Worm (Caenorhabditis elegans) whole organism, L2 larva: ENCODE measurements around the gene F35E12.9.

Experiments used
- C34F6.9 ChIP-seq: fragments of 150-350 bp; optimal IDR thresholded peaks from 2 replicates; lab custom pipeline; 2014; ENCODE audit warnings: missing biosample characterization, missing genetic modification characterization
- Y55F3AM.14 ChIP-seq: fragments of 200-800 bp; sonication (Bioruptor generic); optimal IDR thresholded peaks from 2 replicates; lab custom pipeline; 2018; ENCODE audit warnings: mild to moderate bottlenecking, missing genetic modification characterization, missing compliant biosample characterization
- ama-1 ChIP-seq: fragments of 150-350 bp; optimal IDR thresholded peaks from 2 replicates; lab custom pipeline; 2018; ENCODE audit warnings: inconsistent platforms
- egl-27 ChIP-seq: sonication (generic microtip); optimal IDR thresholded peaks from 3 replicates; lab custom pipeline; 2017; ENCODE audit warnings: missing biosample characterization, missing genetic modification reagents, missing genetic modification characterization
- elt-3 ChIP-seq: sonication (generic microtip); optimal IDR thresholded peaks from 2 replicates; lab custom pipeline; 2017; ENCODE audit warnings: missing biosample characterization, missing genetic modification characterization
- nhr-11 ChIP-seq: fragments of 150-350 bp; optimal IDR thresholded peaks from 2 replicates; lab custom pipeline; 2014; ENCODE audit warnings: missing biosample characterization, missing genetic modification characterization
- nhr-23 ChIP-seq: fragments of 150-350 bp; optimal IDR thresholded peaks from 2 replicates; lab custom pipeline; 2014; ENCODE audit warnings: missing biosample characterization, missing genetic modification reagents, missing genetic modification characterization
- nhr-237 ChIP-seq: fragments of 150-350 bp; optimal IDR thresholded peaks from 2 replicates; lab custom pipeline; 2014; ENCODE audit warnings: missing biosample characterization, missing genetic modification characterization
- ztf-11 ChIP-seq: sonication (generic microtip); optimal IDR thresholded peaks from 2 replicates; lab custom pipeline; 2017; ENCODE audit warnings: missing biosample characterization, missing genetic modification characterization
- ztf-4 ChIP-seq: fragments of 150-350 bp; optimal IDR thresholded peaks from 2 replicates; lab custom pipeline; 2014; ENCODE audit warnings: missing biosample characterization, missing genetic modification characterization

DNA sequence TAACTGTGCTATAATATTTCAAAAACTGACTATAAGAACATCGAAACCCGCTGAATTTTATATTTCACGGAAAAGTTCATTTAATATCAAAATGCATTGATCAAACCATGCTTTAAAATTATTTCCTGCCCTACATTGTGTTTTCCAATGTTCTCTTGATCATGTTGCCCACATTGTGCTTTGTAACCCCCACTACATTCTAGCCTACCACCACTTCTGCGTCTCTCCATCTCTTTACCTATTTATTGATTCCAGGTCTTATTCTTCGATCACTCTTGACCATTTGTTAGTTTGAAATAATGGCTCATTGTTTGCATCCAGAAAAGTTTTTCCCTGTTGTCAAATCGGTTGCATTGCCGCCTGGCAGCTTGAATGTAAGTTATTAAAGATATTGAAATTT is 37.3 kb upstream of the F35E12.9 start, which contains the start of gene decr-1.1:
- TF ChIP-seq elt-3 (tag; lab: Kevin White, UChicago): no peak
- TF ChIP-seq nhr-11 (tag; lab: Kevin White, UChicago): no peak
- TF ChIP-seq ama-1 (lab: Kevin White, UChicago): no peak
- TF ChIP-seq ztf-4: no peak
- TF ChIP-seq ztf-11 (tag; lab: Kevin White, UChicago): no peak
- TF ChIP-seq egl-27 (tag; lab: Kevin White, UChicago): no peak
- no peak for TF ChIP-seq Y55F3AM.14
- no peak for TF ChIP-seq nhr-23 (tag; lab: Kevin White, UChicago)
- no peak for TF ChIP-seq nhr-237 (tag; lab: Kevin White, UChicago)
- TF ChIP-seq C34F6.9 (tag; lab: Kevin White, UChicago): no peak
